Fruit fly (Drosophila melanogaster) whole organism, embryonic: ENCODE results near the gene CG31038.

Experiments
- Atf6 ChIP-seq: fragments of 200-800 bp; sonication (Bioruptor generic); IDR thresholded peaks from 2 replicates; pipeline ENCODE4 v1.3.6; 2022; ENCODE audit warnings: missing biosample characterization, missing genetic modification characterization
- C15 ChIP-seq: fragments of 200-800 bp; sonication (Bioruptor generic); IDR thresholded peaks from 3 replicates; pipeline ENCODE4 v1.3.6; 2022; ENCODE audit warnings: missing biosample characterization, missing genetic modification characterization
- CG11398 ChIP-seq: fragments of 200-800 bp; sonication (Bioruptor generic); optimal IDR thresholded peaks from 2 replicates; lab custom pipeline; 2016; ENCODE audit warnings: missing biosample characterization, missing genetic modification characterization
- CG14014 ChIP-seq: fragments of 200-800 bp; sonication (Bioruptor generic); IDR thresholded peaks from 2 replicates; pipeline ENCODE4 v1.3.6; 2022; ENCODE audit warnings: missing biosample characterization, missing genetic modification characterization
- CG15269 ChIP-seq: fragments of 200-800 bp; sonication (Bioruptor generic); optimal IDR thresholded peaks from 2 replicates; lab custom pipeline; 2018; ENCODE audit warnings: missing biosample characterization, mild to moderate bottlenecking, missing genetic modification characterization, moderate library complexity
- CG17829 ChIP-seq: fragments of 200-800 bp; optimal IDR thresholded peaks from 2 replicates; lab custom pipeline; 2019; ENCODE audit warnings: missing biosample characterization, mild to moderate bottlenecking, missing genetic modification characterization, moderate library complexity
- CG17912 ChIP-seq: fragments of 200-800 bp; sonication (Bioruptor generic); optimal IDR thresholded peaks from 2 replicates; lab custom pipeline; 2018; ENCODE audit warnings: missing biosample characterization, mild to moderate bottlenecking, missing genetic modification characterization
- CG18764 ChIP-seq: fragments of 200-800 bp; sonication (Bioruptor generic); optimal IDR thresholded peaks from 3 replicates; lab custom pipeline; 2016; ENCODE audit warnings: missing biosample characterization, missing genetic modification characterization
- CG2678 ChIP-seq: fragments of 200-800 bp; sonication (Bioruptor generic); optimal IDR thresholded peaks from 3 replicates; lab custom pipeline; 2019; ENCODE audit warnings: missing biosample characterization, mild to moderate bottlenecking, missing genetic modification characterization, moderate library complexity
- CG31224 ChIP-seq: fragments of 200-800 bp; sonication (Bioruptor generic); IDR thresholded peaks from 2 replicates; pipeline ENCODE4 v1.3.6; 2022; ENCODE audit warnings: missing biosample characterization, missing genetic modification characterization
- CG31441 ChIP-seq: fragments of 200-800 bp; sonication (Bioruptor generic); IDR thresholded peaks from 2 replicates; pipeline ENCODE4 v1.3.6; 2022; ENCODE audit warnings: missing biosample characterization, missing genetic modification characterization
- CG32532 ChIP-seq: fragments of 200-800 bp; sonication (Bioruptor generic); IDR thresholded peaks from 2 replicates; pipeline ENCODE4 v1.3.6; 2022; ENCODE audit warnings: missing biosample characterization, missing genetic modification characterization
- CG4424 ChIP-seq: fragments of 200-800 bp; sonication (Bioruptor generic); optimal IDR thresholded peaks from 3 replicates; lab custom pipeline; 2016; ENCODE audit warnings: missing biosample characterization, missing genetic modification characterization
- CG5953 ChIP-seq: fragments of 200-800 bp; sonication (Bioruptor generic); IDR thresholded peaks from 2 replicates; pipeline ENCODE4 v1.3.6; 2022; ENCODE audit warnings: missing biosample characterization, missing genetic modification characterization
- CG6791 ChIP-seq: fragments of 200-800 bp; sonication (Bioruptor generic); IDR thresholded peaks from 3 replicates; pipeline ENCODE4 v1.3.6; 2022; ENCODE audit warnings: missing biosample characterization, missing genetic modification characterization; ENCODE audit not compliant: partially characterized antibody
- CG6854 ChIP-seq: fragments of 200-800 bp; sonication (Bioruptor generic); optimal IDR thresholded peaks from 3 replicates; lab custom pipeline; 2017; ENCODE audit warnings: missing biosample characterization, mild to moderate bottlenecking, missing genetic modification characterization
- CG8281 ChIP-seq: fragments of 200-800 bp; sonication (Bioruptor generic); optimal IDR thresholded peaks from 2 replicates; lab custom pipeline; 2018; ENCODE audit warnings: missing biosample characterization, mild to moderate bottlenecking, missing genetic modification characterization, moderate library complexity
- CG9932 ChIP-seq: fragments of 200-800 bp; sonication (Bioruptor generic); IDR thresholded peaks from 2 replicates; pipeline ENCODE4 v1.3.6; 2022; ENCODE audit warnings: missing biosample characterization, missing genetic modification characterization
- Ets97D ChIP-seq: fragments of 200-800 bp; sonication (Bioruptor generic); optimal IDR thresholded peaks from 3 replicates; lab custom pipeline; 2016; ENCODE audit warnings: missing biosample characterization, missing genetic modification characterization
- Gug ChIP-seq: fragments of 200-800 bp; sonication (Bioruptor generic); IDR thresholded peaks from 4 replicates; pipeline ENCODE4 v1.3.6; 2022; ENCODE audit warnings: missing biosample characterization, missing genetic modification characterization
- Hr51 ChIP-seq, 2 experiments: fragments of 200-800 bp; sonication (Bioruptor generic); optimal IDR thresholded peaks; 2 replicates in 1 of 2; 3 replicates in 1 of 2; lab custom pipeline; 2016 to 2018; ENCODE audit warnings: missing biosample characterization in 2 of 2, missing genetic modification characterization in 2 of 2, mild to moderate bottlenecking in 1 of 2, moderate library complexity in 1 of 2
- MBD-R2 ChIP-seq: fragments of 200-800 bp; sonication (Bioruptor generic); IDR thresholded peaks from 2 replicates; pipeline ENCODE4 v1.3.6; 2022; ENCODE audit warnings: missing biosample characterization, missing genetic modification characterization
- Max ChIP-seq: fragments of 200-800 bp; sonication (Bioruptor generic); optimal IDR thresholded peaks from 2 replicates; lab custom pipeline; 2016; ENCODE audit warnings: missing biosample characterization, mild to moderate bottlenecking, missing genetic modification characterization
- Mrtf ChIP-seq: fragments of 200-800 bp; sonication (Bioruptor generic); IDR thresholded peaks from 3 replicates; pipeline ENCODE4 v1.3.6; 2022; ENCODE audit warnings: missing biosample characterization, missing genetic modification characterization
- Myb ChIP-seq: fragments of 200-800 bp; sonication (Bioruptor generic); optimal IDR thresholded peaks from 2 replicates; lab custom pipeline; 2016; ENCODE audit warnings: missing biosample characterization, missing genetic modification characterization
- Neu2 ChIP-seq: fragments of 200-800 bp; sonication (Bioruptor generic); optimal IDR thresholded peaks from 3 replicates; lab custom pipeline; 2016; ENCODE audit warnings: missing biosample characterization, missing genetic modification characterization, borderline replicate concordance
- Stat92E ChIP-seq, 3 experiments: fragments of >200 bp in 2 of 3; fragments of 200-800 bp in 1 of 3; sonication (Bioruptor generic) in 1 of 3; optimal IDR thresholded peaks; 2 replicates each; lab custom pipeline; 2017 to 2019; ENCODE audit warnings: missing biosample characterization in 3 of 3, missing genetic modification characterization in 3 of 3, mild to moderate bottlenecking in 1 of 3, moderate library complexity in 1 of 3
- TFAM ChIP-seq: fragments of 200-800 bp; sonication (Bioruptor generic); optimal IDR thresholded peaks from 2 replicates; lab custom pipeline; 2017; ENCODE audit warnings: missing biosample characterization, missing genetic modification characterization, inconsistent platforms
- cg ChIP-seq: fragments of 200-800 bp; sonication (Bioruptor generic); optimal IDR thresholded peaks from 3 replicates; lab custom pipeline; 2019; ENCODE audit warnings: missing biosample characterization, mild to moderate bottlenecking, missing genetic modification characterization, moderate library complexity
- chinmo ChIP-seq: fragments of 200-800 bp; sonication (Bioruptor generic); IDR thresholded peaks from 4 replicates; pipeline ENCODE4 v1.3.6; 2022; ENCODE audit warnings: missing biosample characterization, missing genetic modification characterization; ENCODE audit not compliant: partially characterized antibody
- dmrt11E ChIP-seq: fragments of 200-800 bp; sonication (Bioruptor generic); optimal IDR thresholded peaks from 3 replicates; lab custom pipeline; 2018; ENCODE audit warnings: missing biosample characterization, mild to moderate bottlenecking, missing genetic modification characterization, moderate library complexity
- dysf ChIP-seq: fragments of 200-800 bp; sonication (Bioruptor generic); IDR thresholded peaks from 3 replicates; pipeline ENCODE4 v1.3.6; 2022; ENCODE audit warnings: missing biosample characterization, missing genetic modification characterization
- en ChIP-seq: fragments of 200-800 bp; sonication (Bioruptor generic); optimal IDR thresholded peaks from 2 replicates; lab custom pipeline; 2016; ENCODE audit warnings: missing biosample characterization, missing genetic modification characterization
- esg ChIP-seq: fragments of 200-800 bp; sonication (Bioruptor generic); conservative IDR thresholded peaks from 2 replicates; pipeline ENCODE4 v1.3.6; 2022; ENCODE audit warnings: missing biosample characterization, missing genetic modification characterization
- fd64A ChIP-seq: fragments of 200-800 bp; sonication (Bioruptor generic); optimal IDR thresholded peaks from 3 replicates; lab custom pipeline; 2018; ENCODE audit warnings: missing biosample characterization, mild to moderate bottlenecking, missing genetic modification characterization
- gem ChIP-seq: fragments of 200-800 bp; sonication (Bioruptor generic); optimal IDR thresholded peaks from 2 replicates; lab custom pipeline; 2019; ENCODE audit warnings: missing biosample characterization, mild to moderate bottlenecking, missing genetic modification characterization, moderate library complexity
- gt ChIP-seq: fragments of 200-800 bp; sonication (Bioruptor generic); IDR thresholded peaks from 2 replicates; pipeline ENCODE4 v1.3.6; 2022; ENCODE audit warnings: missing biosample characterization, missing genetic modification characterization
- hb ChIP-seq: fragments of 200-800 bp; sonication (Bioruptor generic); IDR thresholded peaks from 3 replicates; pipeline ENCODE4 v1.3.6; 2022; ENCODE audit warnings: missing biosample characterization, missing genetic modification characterization; ENCODE audit not compliant: partially characterized antibody
- hkb ChIP-seq, 2 experiments: fragments of 200-800 bp in 1 of 2; fragments of >200 bp in 1 of 2; sonication (Bioruptor generic) in 1 of 2; IDR thresholded peaks in 1 of 2; optimal IDR thresholded peaks in 1 of 2; 2 replicates each; pipeline versions ENCODE4 v1.3.6 to Lab custom; 2017 to 2022; ENCODE audit warnings: missing biosample characterization in 1 of 2, missing genetic modification characterization in 1 of 2
- lilli ChIP-seq: fragments of 200-800 bp; sonication (Bioruptor generic); optimal IDR thresholded peaks from 3 replicates; lab custom pipeline; 2016; ENCODE audit warnings: missing biosample characterization, missing genetic modification characterization
- otp ChIP-seq: fragments of 200-800 bp; sonication (Bioruptor generic); IDR thresholded peaks from 3 replicates; pipeline ENCODE4, ENCODE4 v1.3.6; 2022; ENCODE audit warnings: missing biosample characterization, missing genetic modification characterization
- pzg ChIP-seq: fragments of 200-800 bp; sonication (Bioruptor generic); optimal IDR thresholded peaks from 3 replicates; lab custom pipeline; 2018; ENCODE audit warnings: missing biosample characterization, mild to moderate bottlenecking, missing genetic modification characterization, moderate library complexity
- rib ChIP-seq: fragments of 200-800 bp; sonication (Bioruptor generic); IDR thresholded peaks from 2 replicates; pipeline ENCODE4 v1.3.6; 2022; ENCODE audit warnings: missing biosample characterization, missing genetic modification characterization
- slou ChIP-seq: fragments of 200-800 bp; sonication (Bioruptor generic); optimal IDR thresholded peaks from 3 replicates; lab custom pipeline; 2016; ENCODE audit warnings: missing biosample characterization, missing genetic modification characterization
- ssp ChIP-seq: fragments of 200-800 bp; sonication (Bioruptor generic); IDR thresholded peaks from 2 replicates; pipeline ENCODE4 v1.3.6; 2022; ENCODE audit warnings: missing biosample characterization, missing genetic modification characterization
- tgo ChIP-seq: fragments of 200-800 bp; sonication (Bioruptor generic); IDR thresholded peaks from 3 replicates; pipeline ENCODE4 v1.3.6; 2022; ENCODE audit warnings: missing biosample characterization, missing genetic modification characterization
- tin ChIP-seq: fragments of 200-800 bp; sonication (Bioruptor generic); optimal IDR thresholded peaks from 3 replicates; lab custom pipeline; 2016; ENCODE audit warnings: missing biosample characterization, missing genetic modification characterization
- tll ChIP-seq, 2 experiments: fragments of 200-800 bp in 1 of 2; fragments of >200 bp in 1 of 2; sonication (Bioruptor generic) in 1 of 2; optimal IDR thresholded peaks; 2 replicates each; lab custom pipeline; 2017 to 2019; ENCODE audit warnings: missing biosample characterization in 2 of 2, missing genetic modification characterization in 2 of 2, mild to moderate bottlenecking in 1 of 2, moderate library complexity in 1 of 2

The CG31038 gene

DNA sequence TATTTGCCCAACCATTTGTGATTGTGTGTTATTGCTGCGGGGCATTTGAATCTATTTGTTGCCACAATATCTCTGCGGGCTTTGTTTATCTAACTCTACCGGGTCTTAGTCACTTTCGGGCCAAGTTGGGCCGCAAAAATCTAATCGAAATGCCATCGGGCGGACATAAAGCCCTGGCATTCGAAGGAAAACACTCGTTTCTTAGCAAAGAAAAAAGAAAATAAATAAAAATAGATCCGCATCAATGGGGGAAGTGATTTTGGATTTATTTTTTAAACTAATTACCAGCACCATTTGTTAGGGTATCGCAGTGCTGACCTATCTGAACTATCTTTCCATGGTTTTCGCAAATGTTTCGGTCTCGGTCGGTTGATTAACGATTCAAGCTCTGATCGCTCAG lies 21.7 kb downstream of the CG31038 start (continued):
- TF ChIP-seq TFAM (GFP tag; lab: Kevin White, UChicago) (no peak), CG5953 (GFP tag; lab: Robert Waterston, UW) (no peak), otp (GFP tag; lab: Robert Waterston, UW) (no peak), Myb (no peak), tin (GFP tag; lab: Kevin White, UChicago) (no peak), CG6854 (no peak), dmrt11E (tag; lab: Kevin White, UChicago) (no peak), Ets97D (GFP tag; lab: Kevin White, UChicago) (no peak), gt (GFP tag; lab: Robert Waterston, UW) (no peak), chinmo (0 out of 4 replicates have a peak, but pooled peaks have one; percentile 34), CG31224 (GFP tag; lab: Robert Waterston, UW) (no peak), CG9932 (GFP tag; lab: Robert Waterston, UW) (peak; percentile 65), CG15269 (tag; lab: Kevin White, UChicago) (peak; percentile 5), Neu2 (GFP tag; lab: Kevin White, UChicago) (no peak), CG11398 (GFP tag; lab: Kevin White, UChicago) (no peak), pzg (GFP tag; lab: Kevin White, UChicago) (no peak), lilli (peak; percentile 5), CG6791 (GFP tag; lab: Robert Waterston, UW) (no peak), gem (peak; percentile 23), CG32532 (GFP tag; lab: Robert Waterston, UW) (0 out of 2 replicates have a peak, but pooled peaks have one; percentile 24), Hr51 (GFP tag; optimal IDR thresholded peaks at IDR 0.05; lab: Kevin White, UChicago) (no peak), Atf6 (GFP tag; lab: Robert Waterston, UW) (peak; percentile 30; the same call in 1 of the 2 replicates), hb (GFP tag; lab: Robert Waterston, UW) (no peak), cg (GFP tag; lab: Kevin White, UChicago) (no peak), hkb (optimal IDR thresholded peaks at IDR 0.05; lab: Kevin White, UChicago) (no peak), hkb (GFP tag; IDR thresholded peaks at IDR 0.05; lab: Robert Waterston, UW) (0 out of 2 replicates have a peak, but pooled peaks have one; percentile 7), dysf (GFP tag; lab: Robert Waterston, UW) (peak; percentile 47; the same call in 1 of the 3 replicates), Gug (no peak), CG31441 (GFP tag; lab: Robert Waterston, UW) (no peak), fd64A (GFP tag; lab: Kevin White, UChicago) (no peak), en (no peak), CG2678 (tag; lab: Kevin White, UChicago) (peak; percentile 19), Max (GFP tag; lab: Kevin White, UChicago) (no peak), esg (GFP tag; lab: Robert Waterston, UW) (0 out of 2 replicates have a peak, but pooled peaks have one; percentile 10), Mrtf (no peak)
- TF ChIP-seq, all 482 proteins: peak for 21

- TF ChIP-seq CG8281 (tag; lab: Kevin White, UChicago) (peak; percentile 94), CG17829 (tag; lab: Kevin White, UChicago) (no peak)
- TF ChIP-seq, all 482 proteins: peak for 1
Observed at dm6 chr3R:29899635-29900034, 22.8 kb downstream of the CG31038 start.

dm6 chr3R:29903775-29904356 lies 27.0 kb downstream of the CG31038 start, which contains the start of gene CG15517:
CG15517 (minus strand) TSS chr3R:29903825.
- TF ChIP-seq tgo: no peak
- no peak for TF ChIP-seq tll (GFP tag; optimal IDR thresholded peaks at IDR 0.05; lab: Kevin White, UChicago)
- TF ChIP-seq CG4424 (GFP tag; lab: Kevin White, UChicago): no peak
- TF ChIP-seq en: no peak
- no peak for TF ChIP-seq CG18764 (GFP tag; lab: Kevin White, UChicago)
- no peak for TF ChIP-seq CG17912 (GFP tag; lab: Kevin White, UChicago)
- TF ChIP-seq MBD-R2 (GFP tag; lab: Robert Waterston, UW): peak; percentile 29; the same call in 1 of the 2 replicates
- TF ChIP-seq Stat92E (GFP tag; optimal IDR thresholded peaks at IDR 0.05; lab: Kevin White, UChicago): no peak
- TF ChIP-seq CG14014 (GFP tag; lab: Robert Waterston, UW): no peak
- TF ChIP-seq slou (GFP tag; lab: Kevin White, UChicago): no peak
- TF ChIP-seq ssp (GFP tag; lab: Robert Waterston, UW): no peak
- TF ChIP-seq C15: no peak
- TF ChIP-seq rib (GFP tag; lab: Robert Waterston, UW): no peak
